Fruit fly (Drosophila melanogaster) S2 (cell line): ENCODE measurements around the gene CG14062.

Experiments used
- CG8478 ChIP-seq: fragments of >200 bp; optimal IDR thresholded peaks from 2 replicates; lab custom pipeline; 2018
- CTCF ChIP-seq, 2 experiments: fragments of >200 bp; optimal IDR thresholded peaks; 2 replicates each; lab custom pipeline; 2018

DNA sequence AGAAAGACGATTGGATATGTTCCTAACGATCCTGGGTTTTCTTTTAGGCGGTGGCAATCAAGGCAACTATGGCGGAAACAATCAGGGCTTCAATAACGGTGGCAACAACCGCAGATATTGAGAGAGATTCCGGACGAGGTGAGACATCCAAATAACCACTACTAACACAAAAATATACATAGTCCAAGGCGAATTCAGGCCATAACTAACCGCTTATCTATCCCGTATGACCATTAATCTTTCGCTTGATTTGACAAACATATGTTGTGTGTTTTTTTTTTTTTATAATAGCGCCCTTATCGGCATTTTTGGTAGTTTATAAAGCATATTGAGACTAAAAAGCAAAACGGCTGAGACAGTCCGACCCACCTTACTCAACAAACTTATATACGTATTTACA is 39.1 kb downstream of the CG14062 start:
- TF ChIP-seq CG8478 (no peak), CTCF (optimal IDR thresholded peaks at IDR 0.05; lab: Kevin White, UChicago) (no peak)
